Worm (Caenorhabditis elegans) whole organism, L2 larva: ENCODE measurements around the gene C25F9.15.

Experiments
- ama-1 ChIP-seq: fragments of 150-350 bp; optimal IDR thresholded peaks from 2 replicates; lab custom pipeline; 2018; ENCODE audit warnings: inconsistent platforms
- blmp-1 ChIP-seq: sonication (generic microtip); optimal IDR thresholded peaks from 2 replicates; lab custom pipeline; 2017; ENCODE audit warnings: missing genetic modification characterization, mild to moderate bottlenecking, missing compliant biosample characterization, antibody characterized with exemption, moderate library complexity; ENCODE audit not compliant: insufficient read depth
- crh-2 ChIP-seq: sonication (generic microtip); optimal IDR thresholded peaks from 2 replicates; lab custom pipeline; 2017; ENCODE audit warnings: missing biosample characterization, missing genetic modification characterization
- egl-27 ChIP-seq: sonication (generic microtip); optimal IDR thresholded peaks from 3 replicates; lab custom pipeline; 2017; ENCODE audit warnings: missing biosample characterization, missing genetic modification reagents, missing genetic modification characterization
- gmeb-1 ChIP-seq: fragments of 150-350 bp; optimal IDR thresholded peaks from 2 replicates; lab custom pipeline; 2014; ENCODE audit warnings: missing biosample characterization, missing genetic modification characterization
- lin-39 ChIP-seq: fragments of 150-350 bp; optimal IDR thresholded peaks from 2 replicates; lab custom pipeline; 2014; ENCODE audit warnings: missing biosample characterization, missing genetic modification reagents, missing genetic modification characterization
- mdl-1 ChIP-seq, 2 experiments: fragments of 150-350 bp in 1 of 2; sonication (generic microtip) in 1 of 2; optimal IDR thresholded peaks; 2 replicates each; lab custom pipeline; 2017; ENCODE audit warnings: missing biosample characterization in 2 of 2, missing genetic modification characterization in 2 of 2
- nhr-237 ChIP-seq: fragments of 150-350 bp; optimal IDR thresholded peaks from 2 replicates; lab custom pipeline; 2014; ENCODE audit warnings: missing biosample characterization, missing genetic modification characterization
- nhr-25 ChIP-seq: fragments of 150-350 bp; sonication (generic microtip); optimal IDR thresholded peaks from 3 replicates; lab custom pipeline; 2014; ENCODE audit warnings: missing biosample characterization, missing genetic modification characterization
- nhr-6 ChIP-seq: fragments of 150-350 bp; optimal IDR thresholded peaks from 2 replicates; lab custom pipeline; 2014; ENCODE audit warnings: missing biosample characterization, missing genetic modification characterization
- unc-62 ChIP-seq: fragments of 150-350 bp; optimal IDR thresholded peaks from 2 replicates; lab custom pipeline; 2014; ENCODE audit warnings: missing biosample characterization, missing genetic modification reagents, missing genetic modification characterization
- zag-1 ChIP-seq: fragments of 150-350 bp; optimal IDR thresholded peaks from 2 replicates; lab custom pipeline; 2014; ENCODE audit warnings: missing biosample characterization, missing genetic modification characterization
- ztf-4 ChIP-seq: fragments of 150-350 bp; optimal IDR thresholded peaks from 2 replicates; lab custom pipeline; 2014; ENCODE audit warnings: missing biosample characterization, missing genetic modification characterization

ce11 chrV:19401429-19401828, 16.5 kb upstream of the C25F9.15 start:
- TF ChIP-seq mdl-1 (tag; optimal IDR thresholded peaks at IDR 0.05; lab: Kevin White, UChicago) = no peak
- no peak for TF ChIP-seq zag-1 (tag; lab: Kevin White, UChicago)
- no peak for TF ChIP-seq ztf-4 (tag; lab: Kevin White, UChicago)
- no peak for TF ChIP-seq blmp-1 (tag; lab: Kevin White, UChicago)
- no peak for TF ChIP-seq ama-1 (lab: Kevin White, UChicago)
- no peak for TF ChIP-seq crh-2 (tag; lab: Kevin White, UChicago)
- TF ChIP-seq lin-39 (tag; lab: Kevin White, UChicago) = no peak
- no peak for TF ChIP-seq nhr-237 (tag; lab: Kevin White, UChicago)
- TF ChIP-seq egl-27 (tag; lab: Kevin White, UChicago) = no peak
- no peak for TF ChIP-seq gmeb-1 (tag; lab: Kevin White, UChicago)
- TF ChIP-seq nhr-25 (tag; lab: Kevin White, UChicago) = no peak
- no peak for TF ChIP-seq nhr-6 (tag; lab: Kevin White, UChicago)
- no peak for TF ChIP-seq unc-62
